Fruit fly (Drosophila melanogaster) whole organism, prepupa: ENCODE results near the gene ImpE3.

Experiments
- CG6792 ChIP-seq: fragments of 200-800 bp; sonication (Bioruptor generic); optimal IDR thresholded peaks from 3 replicates; lab custom pipeline; 2016; ENCODE audit warnings: missing biosample characterization, missing genetic modification characterization
- CG6854 ChIP-seq: fragments of 200-800 bp; sonication (Bioruptor generic); optimal IDR thresholded peaks from 2 replicates; lab custom pipeline; 2017; ENCODE audit warnings: missing biosample characterization, mild to moderate bottlenecking, missing genetic modification characterization
- CG8119 ChIP-seq: fragments of 200-800 bp; sonication (Bioruptor generic); IDR thresholded peaks from 3 replicates; pipeline ENCODE4 v1.3.6; 2022; ENCODE audit warnings: missing biosample characterization, missing genetic modification characterization
- Gug ChIP-seq: fragments of 200-800 bp; sonication (Bioruptor generic); IDR thresholded peaks from 2 replicates; pipeline ENCODE4 v1.3.6; 2022; ENCODE audit warnings: missing biosample characterization, missing genetic modification characterization
- dsx ChIP-seq: fragments of 200-800 bp; optimal IDR thresholded peaks from 3 replicates; lab custom pipeline; 2019; ENCODE audit warnings: missing biosample characterization, mild to moderate bottlenecking, missing genetic modification characterization, moderate library complexity; ENCODE audit not compliant: poor library complexity, severe bottlenecking
- fkh ChIP-seq: fragments of 200-800 bp; sonication (Bioruptor generic); optimal IDR thresholded peaks from 3 replicates; lab custom pipeline; 2017; ENCODE audit warnings: missing biosample characterization, mild to moderate bottlenecking, missing genetic modification characterization, moderate library complexity

DNA sequence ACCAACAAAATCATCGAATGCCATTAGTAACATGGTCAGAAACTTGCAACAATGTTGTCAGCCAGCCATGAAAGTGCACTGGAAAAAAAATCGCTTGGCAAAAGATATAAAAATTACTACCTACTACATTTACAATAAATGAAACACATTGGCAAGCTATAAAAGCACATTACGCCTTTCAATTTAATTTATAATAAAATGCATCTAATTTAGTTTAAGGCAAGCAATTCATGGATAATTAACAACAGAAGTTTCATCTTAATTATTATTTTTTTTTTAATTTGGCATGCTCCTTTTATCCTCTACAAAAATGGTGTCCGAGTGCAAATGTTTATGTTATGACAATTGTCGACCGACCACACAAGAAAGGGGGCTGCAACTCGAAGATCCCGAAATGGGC, 9.6 kb upstream of the ImpE3 start:
- TF ChIP-seq fkh (GFP tag; lab: Kevin White, UChicago) (no peak), CG6854 (no peak), dsx (GFP tag; lab: Kevin White, UChicago) (peak; percentile 26), CG8119 (peak; percentile 71), CG6792 (GFP tag; lab: Kevin White, UChicago) (no peak), Gug (no peak)
